Worm (Caenorhabditis elegans): ENCODE data around the gene cchl-1.

- TF ChIP-seq blmp-1 (tag; optimal IDR thresholded peaks at IDR 0.05), result no peak
- no peak for TF ChIP-seq snpc-4 (tag; optimal IDR thresholded peaks at IDR 0.05)
- no peak for TF ChIP-seq nhr-28 (tag; optimal IDR thresholded peaks at IDR 0.05)
These were observed 4.8 kb upstream of the cchl-1 start for ce11 chrII:11240963-11241362.

Measured in whole organism, mixed stage, embryonic.